Worm (Caenorhabditis elegans) whole organism, L2 larva: ENCODE data around the gene Y17G9B.2.

Experiments used
- ama-1 ChIP-seq: fragments of 150-350 bp; optimal IDR thresholded peaks from 2 replicates; lab custom pipeline; 2018; ENCODE audit warnings: inconsistent platforms
- elt-1 ChIP-seq: fragments of 150-350 bp; optimal IDR thresholded peaks from 2 replicates; lab custom pipeline; 2014; ENCODE audit warnings: missing biosample characterization, missing genetic modification characterization
- elt-3 ChIP-seq: sonication (generic microtip); optimal IDR thresholded peaks from 2 replicates; lab custom pipeline; 2017; ENCODE audit warnings: missing biosample characterization, missing genetic modification characterization
- lin-11 ChIP-seq: fragments of 150-350 bp; sonication (generic microtip); optimal IDR thresholded peaks from 2 replicates; lab custom pipeline; 2014; ENCODE audit warnings: missing biosample characterization, missing genetic modification characterization, inconsistent platforms, mixed read lengths
- lin-39 ChIP-seq: fragments of 150-350 bp; optimal IDR thresholded peaks from 2 replicates; lab custom pipeline; 2014; ENCODE audit warnings: missing biosample characterization, missing genetic modification reagents, missing genetic modification characterization
- nhr-237 ChIP-seq: fragments of 150-350 bp; optimal IDR thresholded peaks from 2 replicates; lab custom pipeline; 2014; ENCODE audit warnings: missing biosample characterization, missing genetic modification characterization
- nhr-25 ChIP-seq: fragments of 150-350 bp; sonication (generic microtip); optimal IDR thresholded peaks from 3 replicates; lab custom pipeline; 2014; ENCODE audit warnings: missing biosample characterization, missing genetic modification characterization
- snpc-4 ChIP-seq: fragments of 150-350 bp; optimal IDR thresholded peaks from 2 replicates; lab custom pipeline; 2014; ENCODE audit warnings: missing biosample characterization, missing genetic modification characterization
- unc-62 ChIP-seq: fragments of 150-350 bp; optimal IDR thresholded peaks from 2 replicates; lab custom pipeline; 2014; ENCODE audit warnings: missing biosample characterization, missing genetic modification reagents, missing genetic modification characterization

DNA sequence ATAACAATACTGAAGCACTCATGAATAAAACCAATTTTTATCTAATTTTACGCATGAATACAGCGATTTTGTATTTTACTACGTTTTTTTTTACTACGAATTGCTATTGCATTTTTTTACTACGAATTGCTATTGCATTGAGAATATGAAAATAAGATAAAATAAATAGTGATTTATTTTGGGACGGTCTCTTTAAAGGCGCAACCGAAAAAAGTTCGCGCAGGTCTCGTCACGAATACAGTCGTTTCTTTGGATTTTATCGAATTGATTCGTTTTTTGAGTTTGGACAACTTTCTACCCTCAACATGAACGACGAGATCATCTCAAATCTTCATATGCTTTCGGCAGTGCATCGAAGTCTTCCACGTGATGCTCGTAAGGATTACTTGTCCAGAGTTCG, 12.1 kb upstream of the Y17G9B.2 start, which contains the start of gene Y17G9B.4:
- TF ChIP-seq lin-11 (tag; lab: Kevin White, UChicago) (no peak), unc-62 (GFP tag; lab: Kevin White, UChicago) (no peak), snpc-4 (tag; lab: Kevin White, UChicago) (no peak), elt-3 (tag; lab: Kevin White, UChicago) (no peak), elt-1 (tag; lab: Kevin White, UChicago) (no peak), nhr-25 (tag; lab: Kevin White, UChicago) (no peak), nhr-237 (tag; lab: Kevin White, UChicago) (no peak), lin-39 (tag; lab: Kevin White, UChicago) (no peak), ama-1 (lab: Kevin White, UChicago) (no peak)
